Worm (Caenorhabditis elegans) whole organism, early embryonic: Measurements from ENCODE around the gene tsp-14.

ENCODE experiments used
- B0310.2 ChIP-seq: sonication (generic microtip); optimal IDR thresholded peaks from 2 replicates; lab custom pipeline; 2016; ENCODE audit warnings: mild to moderate bottlenecking, missing genetic modification characterization, missing compliant biosample characterization
- F13C5.2 ChIP-seq: sonication (generic microtip); optimal IDR thresholded peaks from 2 replicates; lab custom pipeline; 2017; ENCODE audit warnings: mild to moderate bottlenecking, missing genetic modification characterization, inconsistent platforms, missing compliant biosample characterization
- ama-1 ChIP-seq: fragments of 150-350 bp; optimal IDR thresholded peaks from 2 replicates; lab custom pipeline; 2014
- ceh-13 ChIP-seq: fragments of 200-800 bp; sonication (Bioruptor generic); optimal IDR thresholded peaks from 2 replicates; lab custom pipeline; 2018; ENCODE audit warnings: mild to moderate bottlenecking, missing genetic modification characterization, missing compliant biosample characterization
- ceh-36 ChIP-seq: sonication (generic microtip); optimal IDR thresholded peaks from 2 replicates; lab custom pipeline; 2016; ENCODE audit warnings: missing genetic modification characterization, inconsistent platforms, missing compliant biosample characterization
- flt-1 ChIP-seq: fragments of 200-800 bp; sonication (Bioruptor generic); IDR thresholded peaks from 2 replicates; pipeline ENCODE4 v1.3.6; 2022; ENCODE audit warnings: missing genetic modification characterization, missing compliant biosample characterization
- hmbx-1 ChIP-seq: sonication (generic microtip); optimal IDR thresholded peaks from 2 replicates; lab custom pipeline; 2016; ENCODE audit warnings: mild to moderate bottlenecking, missing genetic modification characterization, missing compliant biosample characterization
- hmg-4 ChIP-seq: fragments of 200-800 bp; sonication (Bioruptor generic); optimal IDR thresholded peaks from 2 replicates; lab custom pipeline; 2018; ENCODE audit warnings: mild to moderate bottlenecking, missing genetic modification characterization, missing compliant biosample characterization
- hnd-1 ChIP-seq: sonication (generic microtip); optimal IDR thresholded peaks from 2 replicates; lab custom pipeline; 2016; ENCODE audit warnings: missing genetic modification characterization, missing compliant biosample characterization
- pes-1 ChIP-seq: fragments of 200-800 bp; sonication (Bioruptor generic); IDR thresholded peaks from 2 replicates; pipeline ENCODE4 v1.3.6; 2022; ENCODE audit warnings: missing genetic modification reagents, missing genetic modification characterization, missing compliant biosample characterization
- scrt-1 ChIP-seq: fragments of 200-800 bp; sonication (Bioruptor generic); IDR thresholded peaks from 2 replicates; pipeline ENCODE4 v1.3.6; 2022; ENCODE audit warnings: missing genetic modification characterization, missing compliant biosample characterization
- tbx-37 ChIP-seq: fragments of 200-800 bp; sonication (Bioruptor generic); conservative IDR thresholded peaks from 2 replicates; pipeline ENCODE4 v1.3.6; 2022; ENCODE audit warnings: missing genetic modification reagents, missing genetic modification characterization, missing compliant biosample characterization
- tra-4 ChIP-seq: sonication (generic microtip); optimal IDR thresholded peaks from 2 replicates; lab custom pipeline; 2017; ENCODE audit warnings: missing genetic modification characterization, missing compliant biosample characterization

- TF ChIP-seq B0310.2 (tag; lab: Kevin White, UChicago) (no peak), scrt-1 (GFP tag; lab: Robert Waterston, UW) (no peak), hmg-4 (GFP tag; lab: Kevin White, UChicago) (no peak), ceh-36 (no peak), F13C5.2 (tag; lab: Kevin White, UChicago) (no peak), hmbx-1 (tag; lab: Kevin White, UChicago) (no peak), hnd-1 (tag; lab: Kevin White, UChicago) (no peak), flt-1 (GFP tag; lab: Robert Waterston, UW) (no peak), ama-1 (lab: Kevin White, UChicago) (no peak), tbx-37 (GFP tag; lab: Robert Waterston, UW) (no peak), ceh-13 (GFP tag; lab: Kevin White, UChicago) (no peak), tra-4 (tag; lab: Kevin White, UChicago) (no peak), pes-1 (GFP tag; lab: Robert Waterston, UW) (no peak)
Observed at ce11 chrX:4900685-4901084, 23.9 kb upstream of the tsp-14 start, which contains the start of gene T07F12.4.
